5 worm cellular contexts compared by ENCODE assay signal in the genomic region with DNA sequence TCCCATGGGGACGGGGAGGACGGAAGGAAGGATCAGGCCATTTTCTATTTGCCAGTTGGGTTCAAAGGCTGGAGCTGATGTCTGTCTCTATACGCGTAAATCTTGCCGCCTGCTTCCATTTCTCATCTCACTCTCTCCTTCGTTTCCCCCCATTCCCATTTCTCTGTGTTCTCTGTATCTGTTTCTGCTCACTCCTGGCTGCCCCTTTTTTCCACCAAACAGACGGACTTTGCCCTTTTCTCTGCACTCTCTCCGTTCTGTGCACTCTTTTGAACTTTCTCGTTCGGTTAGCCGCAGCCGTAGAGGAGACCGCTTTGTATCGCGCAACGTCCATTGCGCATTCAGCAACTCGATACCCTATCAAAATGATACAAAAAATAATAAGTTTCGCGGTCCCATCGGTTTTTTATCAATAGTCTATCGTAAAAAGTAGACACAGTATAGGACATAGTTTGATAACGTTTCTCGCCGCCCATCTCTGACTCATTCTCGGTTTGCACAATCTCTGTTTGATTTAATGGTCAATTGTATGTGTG.
TF ChIP-seq lines count a peak whose summit lies in the region.

No protein-coding gene starts in this region.

TF ChIP-seq in whole organism, L1 larva, 84 proteins besides CTCF, POLR2A, EP300 and RAD21 (continues in another document):
- TF ChIP-seq snu-23 (GFP tag; optimal IDR thresholded peaks at IDR 0.05; lab: Kevin White, UChicago): peak; percentile 70
- TF ChIP-seq nhr-77 (tag; optimal IDR thresholded peaks at IDR 0.05; lab: Kevin White, UChicago): peak; percentile 55
- TF ChIP-seq mab-9 (GFP tag; IDR thresholded peaks at IDR 0.05; lab: Robert Waterston, UW): 0 out of 2 replicates have a peak, but pooled peaks have one; percentile 50
- TF ChIP-seq fkh-8 (tag; optimal IDR thresholded peaks at IDR 0.05; lab: Kevin White, UChicago): peak; percentile 75
- TF ChIP-seq aly-2 (tag; optimal IDR thresholded peaks at IDR 0.05; lab: Kevin White, UChicago): peak; percentile 0
- peak; percentile 51 for TF ChIP-seq nhr-19 (GFP tag; conservative IDR thresholded peaks at IDR 0.05; lab: Robert Waterston, UW)
- peak; percentile 0 for TF ChIP-seq unc-130 (tag; optimal IDR thresholded peaks at IDR 0.05; lab: Kevin White, UChicago)
- TF ChIP-seq sox-4 (tag; optimal IDR thresholded peaks at IDR 0.05; lab: Kevin White, UChicago): no peak
- TF ChIP-seq unc-86 (tag; optimal IDR thresholded peaks at IDR 0.05; lab: Kevin White, UChicago): peak; percentile 7
- peak; percentile 46 for TF ChIP-seq swsn-7 (tag; optimal IDR thresholded peaks at IDR 0.05; lab: Kevin White, UChicago)
- TF ChIP-seq nhr-20 (tag; optimal IDR thresholded peaks at IDR 0.05; lab: Kevin White, UChicago): peak; percentile 71
- peak; percentile 85 for TF ChIP-seq elt-2 (tag; optimal IDR thresholded peaks at IDR 0.05; lab: Kevin White, UChicago)
- peak; percentile 81 for TF ChIP-seq nhr-71 (tag; optimal IDR thresholded peaks at IDR 0.05; lab: Kevin White, UChicago)
- TF ChIP-seq blmp-1 (tag; optimal IDR thresholded peaks at IDR 0.05; lab: Kevin White, UChicago): peak; percentile 56
- TF ChIP-seq efl-1 (optimal IDR thresholded peaks at IDR 0.05; lab: Kevin White, UChicago): peak; percentile 39 to 53
- TF ChIP-seq efl-1 (GFP tag; optimal IDR thresholded peaks at IDR 0.05 in 1 of 2; lab: Kevin White, UChicago): peak; percentile 2 to 83

TF ChIP-seq in whole organism, L3 larva, 47 proteins besides CTCF, POLR2A, EP300 and RAD21 (continues in another document):
- TF ChIP-seq unc-62 (GFP tag; optimal IDR thresholded peaks at IDR 0.05; lab: Kevin White, UChicago): no peak
- no peak for TF ChIP-seq aly-2 (tag; optimal IDR thresholded peaks at IDR 0.05; lab: Kevin White, UChicago)
- TF ChIP-seq ztf-11 (tag; optimal IDR thresholded peaks at IDR 0.05; lab: Kevin White, UChicago): no peak
- no peak for TF ChIP-seq ceh-82 (tag; optimal IDR thresholded peaks at IDR 0.05; lab: Kevin White, UChicago)
- no peak for TF ChIP-seq eor-1 (tag; optimal IDR thresholded peaks at IDR 0.05; lab: Kevin White, UChicago)
- TF ChIP-seq nhr-11 (tag; optimal IDR thresholded peaks at IDR 0.05; lab: Kevin White, UChicago): peak; percentile 34
- no peak for TF ChIP-seq zag-1 (tag; optimal IDR thresholded peaks at IDR 0.05; lab: Kevin White, UChicago)
- TF ChIP-seq mdl-1 (tag; optimal IDR thresholded peaks at IDR 0.05; lab: Kevin White, UChicago): no peak
- no peak for TF ChIP-seq skn-1 (tag; optimal IDR thresholded peaks at IDR 0.05; lab: Kevin White, UChicago)
- TF ChIP-seq tbx-2 (tag; optimal IDR thresholded peaks at IDR 0.05; lab: Kevin White, UChicago): peak; percentile 44
- TF ChIP-seq elt-2 (tag; optimal IDR thresholded peaks at IDR 0.05; lab: Kevin White, UChicago): peak; percentile 92
- TF ChIP-seq sea-2 (GFP tag; optimal IDR thresholded peaks at IDR 0.05; lab: Kevin White, UChicago): no peak
- peak; percentile 6 for TF ChIP-seq nhr-23 (tag; optimal IDR thresholded peaks at IDR 0.05; lab: Kevin White, UChicago)
- TF ChIP-seq ceh-16 (tag; optimal IDR thresholded peaks at IDR 0.05; lab: Kevin White, UChicago): no peak
- TF ChIP-seq elt-1 (tag; optimal IDR thresholded peaks at IDR 0.05; lab: Kevin White, UChicago): no peak
- TF ChIP-seq ama-1 (optimal IDR thresholded peaks at IDR 0.05; lab: Kevin White, UChicago): no peak
- TF ChIP-seq R02D3.7 (tag; optimal IDR thresholded peaks at IDR 0.05; lab: Kevin White, UChicago): no peak
- no peak for TF ChIP-seq daf-12 (tag; optimal IDR thresholded peaks at IDR 0.05; lab: Kevin White, UChicago)

TF ChIP-seq in whole organism, early embryonic, 17 proteins besides CTCF, POLR2A, EP300 and RAD21:
- TF ChIP-seq tra-4 (tag; optimal IDR thresholded peaks at IDR 0.05; lab: Kevin White, UChicago): no peak
- peak; percentile 73 for TF ChIP-seq hmg-4 (GFP tag; optimal IDR thresholded peaks at IDR 0.05; lab: Kevin White, UChicago)
- peak; percentile 45; the same call in 1 of the 2 replicates for TF ChIP-seq tbx-11 (GFP tag; IDR thresholded peaks at IDR 0.05; lab: Robert Waterston, UW)
- TF ChIP-seq F13C5.2 (tag; optimal IDR thresholded peaks at IDR 0.05; lab: Kevin White, UChicago): peak; percentile 74
- no peak for TF ChIP-seq ets-7 (tag; optimal IDR thresholded peaks at IDR 0.05; lab: Kevin White, UChicago)
- TF ChIP-seq sea-1 (GFP tag; conservative IDR thresholded peaks at IDR 0.05; lab: Robert Waterston, UW): 0 out of 2 replicates have a peak, but pooled peaks have one; percentile 7
- no peak for TF ChIP-seq flt-1 (GFP tag; IDR thresholded peaks at IDR 0.05; lab: Robert Waterston, UW)

TF ChIP-seq in whole organism, midembryonic, 9 proteins besides CTCF, POLR2A, EP300 and RAD21:
- TF ChIP-seq T22C8.4 (GFP tag; IDR thresholded peaks at IDR 0.05; lab: Robert Waterston, UW) (no peak), ztf-29 (GFP tag; IDR thresholded peaks at IDR 0.05; lab: Robert Waterston, UW) (no peak), klf-2 (GFP tag; conservative IDR thresholded peaks at IDR 0.05; lab: Robert Waterston, UW) (no peak), med-1 (GFP tag; optimal IDR thresholded peaks at IDR 0.05; lab: Kevin White, UChicago; ENCODE audit: insufficient read depth) (no peak), tab-1 (GFP tag; IDR thresholded peaks at IDR 0.05; lab: Robert Waterston, UW) (0 out of 2 replicates have a peak, but pooled peaks have one; percentile 52), flt-1 (GFP tag; IDR thresholded peaks at IDR 0.05; lab: Robert Waterston, UW) (peak; percentile 68), cog-1 (tag; optimal IDR thresholded peaks at IDR 0.05; lab: Kevin White, UChicago) (peak; percentile 58), ztf-23 (GFP tag; IDR thresholded peaks at IDR 0.05; lab: Robert Waterston, UW) (peak; percentile 55; the same call in 1 of the 2 replicates), ref-1 (GFP tag; conservative IDR thresholded peaks at IDR 0.05; lab: Robert Waterston, UW) (no peak)
TF ChIP-seq in whole organism, midembryonic: peak in this region for 4.

TF ChIP-seq in whole organism, young adult, 124 proteins besides CTCF, POLR2A, EP300 and RAD21:
- TF ChIP-seq lir-1 (GFP tag; conservative IDR thresholded peaks at IDR 0.05; lab: Robert Waterston, UW): 0 out of 2 replicates have a peak, but pooled peaks have one; percentile 32
- peak; percentile 6 for TF ChIP-seq somi-1 (GFP tag; optimal IDR thresholded peaks at IDR 0.05; lab: Kevin White, UChicago)
- TF ChIP-seq hmg-20 (GFP tag; IDR thresholded peaks at IDR 0.05; lab: Robert Waterston, UW): peak; percentile 47; the same call in 1 of the 2 replicates
- TF ChIP-seq cebp-2 (GFP tag; IDR thresholded peaks at IDR 0.05; lab: Robert Waterston, UW): no peak
- TF ChIP-seq lin-40 (tag; optimal IDR thresholded peaks at IDR 0.05; lab: Kevin White, UChicago): peak; percentile 28
- TF ChIP-seq madf-3 (GFP tag; IDR thresholded peaks at IDR 0.05; lab: Robert Waterston, UW): no peak
- TF ChIP-seq zfh-2 (GFP tag; conservative IDR thresholded peaks at IDR 0.05; lab: Robert Waterston, UW): peak; percentile 89
- TF ChIP-seq K12H6.12 (tag; optimal IDR thresholded peaks at IDR 0.05; lab: Kevin White, UChicago): peak; percentile 25
- TF ChIP-seq rec-8 (tag; optimal IDR thresholded peaks at IDR 0.05; lab: Kevin White, UChicago): peak in 1 of 2 experiments; percentile 8
- TF ChIP-seq attf-5 (GFP tag; optimal IDR thresholded peaks at IDR 0.05; lab: Kevin White, UChicago): peak; percentile 52
- TF ChIP-seq hmg-1.2 (GFP tag; IDR thresholded peaks at IDR 0.05; lab: Robert Waterston, UW): peak; percentile 82
- TF ChIP-seq pbrm-1 (GFP tag; IDR thresholded peaks at IDR 0.05; lab: Robert Waterston, UW): 0 out of 2 replicates have a peak, but pooled peaks have one; percentile 20
- TF ChIP-seq cebp-1 (GFP tag; IDR thresholded peaks at IDR 0.05; lab: Robert Waterston, UW): no peak
- peak; percentile 57 for TF ChIP-seq cebp-1 (tag; optimal IDR thresholded peaks at IDR 0.05; lab: Kevin White, UChicago)
- peak; percentile 31 for TF ChIP-seq lin-54 (GFP tag; optimal IDR thresholded peaks at IDR 0.05; lab: Kevin White, UChicago)
- peak; percentile 9 for TF ChIP-seq repo-1 (tag; optimal IDR thresholded peaks at IDR 0.05; lab: Kevin White, UChicago)
- TF ChIP-seq ceh-79 (tag; optimal IDR thresholded peaks at IDR 0.05; lab: Kevin White, UChicago): no peak
- peak; percentile 78 for TF ChIP-seq dox-1 (GFP tag; IDR thresholded peaks at IDR 0.05; lab: Robert Waterston, UW)
- TF ChIP-seq rcor-1 (GFP tag; IDR thresholded peaks at IDR 0.05; lab: Robert Waterston, UW): peak; percentile 26; the same call in 1 of the 2 replicates
- no peak for TF ChIP-seq ceh-27 (GFP tag; optimal IDR thresholded peaks at IDR 0.05; lab: Kevin White, UChicago)
- TF ChIP-seq unc-62 (GFP tag; optimal IDR thresholded peaks at IDR 0.05; lab: Kevin White, UChicago): no peak
- peak; percentile 11 for TF ChIP-seq ztf-18 (tag; optimal IDR thresholded peaks at IDR 0.05; lab: Kevin White, UChicago)
- TF ChIP-seq F57A8.1 (GFP tag; optimal IDR thresholded peaks at IDR 0.05; lab: Kevin White, UChicago): no peak
- TF ChIP-seq snpc-4 (GFP tag; optimal IDR thresholded peaks at IDR 0.05; lab: Kevin White, UChicago): no peak
- TF ChIP-seq snpc-4 (tag; optimal IDR thresholded peaks at IDR 0.05; lab: Kevin White, UChicago): peak in 1 of 4 experiments; percentile 21
- peak; percentile 88 for TF ChIP-seq nhr-80 (tag; optimal IDR thresholded peaks at IDR 0.05; lab: Kevin White, UChicago)
- peak; percentile 59; the same call in 1 of the 2 replicates for TF ChIP-seq B0336.3 (GFP tag; IDR thresholded peaks at IDR 0.05; lab: Robert Waterston, UW)
- no peak for TF ChIP-seq him-1 (tag; optimal IDR thresholded peaks at IDR 0.05; lab: Kevin White, UChicago)
- no peak for TF ChIP-seq F37B4.10 (GFP tag; IDR thresholded peaks at IDR 0.05; lab: Robert Waterston, UW)
- TF ChIP-seq mcd-1 (GFP tag; IDR thresholded peaks at IDR 0.05; lab: Robert Waterston, UW): peak; percentile 62
- no peak for TF ChIP-seq hrde-1 (tag; optimal IDR thresholded peaks at IDR 0.05; lab: Kevin White, UChicago; ENCODE audit: borderline replicate concordance)
- 0 out of 2 replicates have a peak, but pooled peaks have one; percentile 50 for TF ChIP-seq K11D2.4 (GFP tag; IDR thresholded peaks at IDR 0.05; lab: Robert Waterston, UW)
